Worm (Caenorhabditis elegans): Measurements from ENCODE around the gene clc-5.

Gene clc-5

DNA sequence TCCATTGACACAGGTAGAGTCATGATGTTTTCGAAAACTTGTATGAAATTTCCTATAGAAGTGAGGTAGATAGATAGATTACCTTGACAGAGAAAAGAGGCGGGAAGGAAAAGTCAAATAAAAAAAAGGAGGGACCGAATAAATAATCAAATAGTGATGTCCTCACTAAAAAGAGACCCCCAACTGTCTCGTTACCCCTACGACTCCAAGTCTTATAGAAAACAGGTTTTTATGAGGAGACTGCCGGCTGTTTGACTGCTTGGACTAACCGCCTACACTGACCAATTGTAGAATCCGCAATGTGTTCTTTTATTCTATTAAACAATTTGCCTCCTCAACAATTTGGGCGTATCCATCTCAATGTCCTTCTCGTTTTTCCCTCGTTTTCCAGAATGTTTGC, 4.6 kb downstream of the clc-5 start, which contains the start of gene C01C10.2:
C01C10.2 (minus strand) TSS at position 170 of the 400 bp plus-strand sequence.
- TF ChIP-seq unc-62 (GFP tag; optimal IDR thresholded peaks at IDR 0.05 in 1 of 2) = peak in 1 of 2 experiments; percentile 25
- no peak for TF ChIP-seq unc-62 (tag; optimal IDR thresholded peaks at IDR 0.05)
- TF ChIP-seq cey-2 (tag; optimal IDR thresholded peaks at IDR 0.05; ENCODE audit: borderline replicate concordance, insufficient read depth) = no peak
- no peak for TF ChIP-seq T20F7.1 (GFP tag; optimal IDR thresholded peaks at IDR 0.05)

DNA sequence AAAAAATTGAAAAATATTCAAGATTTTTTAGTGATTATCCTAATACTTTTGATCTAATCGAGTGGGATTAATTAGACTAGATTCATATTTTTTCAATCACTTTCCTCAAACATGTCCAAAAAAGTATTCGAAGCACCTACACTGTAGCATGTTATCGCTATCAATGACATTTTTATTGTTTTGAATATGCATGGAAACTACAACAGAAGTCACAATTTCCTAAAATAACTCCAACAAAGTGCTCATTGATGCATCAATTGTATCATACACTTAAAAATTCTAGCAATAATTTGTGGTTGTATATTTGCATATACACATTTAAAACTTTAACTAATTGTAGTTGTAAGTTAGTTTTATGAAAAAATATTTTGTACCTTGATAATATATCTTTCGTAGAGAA, 6.7 kb downstream of the clc-5 start:
- TF ChIP-seq pqm-1 (tag; optimal IDR thresholded peaks at IDR 0.05) (peak; percentile 3), R02D3.7 (tag; optimal IDR thresholded peaks at IDR 0.05) (no peak), dmd-6 (GFP tag; IDR thresholded peaks at IDR 0.05) (peak; percentile 32), nhr-28 (tag; optimal IDR thresholded peaks at IDR 0.05) (peak; percentile 66), daf-16 (GFP tag; optimal IDR thresholded peaks at IDR 0.05) (no peak), daf-16 (tag; optimal IDR thresholded peaks at IDR 0.05) (peak; percentile 26), dpl-1 (GFP tag; optimal IDR thresholded peaks at IDR 0.05) (no peak), nhr-77 (tag; optimal IDR thresholded peaks at IDR 0.05) (peak; percentile 22), hlh-11 (tag; optimal IDR thresholded peaks at IDR 0.05) (peak; percentile 13)

DNA sequence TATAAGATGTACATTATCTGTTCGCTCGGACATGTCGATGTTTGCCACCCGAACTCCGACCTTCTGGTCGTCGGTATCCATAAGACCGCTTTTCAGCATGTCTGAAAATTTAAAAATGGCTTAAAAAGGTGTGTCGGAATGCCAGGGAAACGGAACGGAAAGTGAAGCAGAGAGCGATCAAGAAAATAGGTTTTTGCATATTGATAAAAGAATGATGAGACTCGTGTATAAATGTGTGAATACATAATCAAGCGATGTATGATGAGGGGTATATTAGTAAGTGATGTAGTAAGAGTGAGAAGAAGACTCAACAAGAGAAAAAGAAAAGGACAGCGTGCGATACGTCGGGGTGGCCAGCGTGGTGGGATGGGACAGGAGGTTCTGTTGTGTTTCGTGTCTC, 9.1 kb downstream of the clc-5 start, which contains the start of gene acl-12:
acl-12 (minus strand) TSS at position 101 of the 400 bp plus-strand sequence.
- TF ChIP-seq lin-1 (GFP tag; IDR thresholded peaks at IDR 0.05) = no peak
- no peak for TF ChIP-seq ztf-11 (tag; optimal IDR thresholded peaks at IDR 0.05)
- no peak for TF ChIP-seq nhr-11 (tag; optimal IDR thresholded peaks at IDR 0.05)
- no peak for TF ChIP-seq Y105C5A.15 (GFP tag; IDR thresholded peaks at IDR 0.05)
- TF ChIP-seq unc-62 (GFP tag; optimal IDR thresholded peaks at IDR 0.05 in 1 of 2) = no peak
- TF ChIP-seq unc-62 (tag; optimal IDR thresholded peaks at IDR 0.05) = no peak
- TF ChIP-seq lin-29 (GFP tag; IDR thresholded peaks at IDR 0.05) = no peak
- no peak for TF ChIP-seq vab-7 (GFP tag; IDR thresholded peaks at IDR 0.05)
- no peak for TF ChIP-seq attf-4 (tag; optimal IDR thresholded peaks at IDR 0.05)
- no peak for TF ChIP-seq nhr-48 (tag; optimal IDR thresholded peaks at IDR 0.05)
- TF ChIP-seq ceh-82 (tag; optimal IDR thresholded peaks at IDR 0.05) = no peak
- no peak for TF ChIP-seq dve-1 (tag; optimal IDR thresholded peaks at IDR 0.05; ENCODE audit: insufficient read depth)
- no peak for TF ChIP-seq lsy-2 (tag; optimal IDR thresholded peaks at IDR 0.05)
- no peak for TF ChIP-seq ctbp-1 (GFP tag; IDR thresholded peaks at IDR 0.05)
- no peak for TF ChIP-seq ama-1 (optimal IDR thresholded peaks at IDR 0.05)
- TF ChIP-seq zip-11 (GFP tag; IDR thresholded peaks at IDR 0.05) = no peak
- TF ChIP-seq Y5F2A.4 (GFP tag; optimal IDR thresholded peaks at IDR 0.05) = no peak

DNA sequence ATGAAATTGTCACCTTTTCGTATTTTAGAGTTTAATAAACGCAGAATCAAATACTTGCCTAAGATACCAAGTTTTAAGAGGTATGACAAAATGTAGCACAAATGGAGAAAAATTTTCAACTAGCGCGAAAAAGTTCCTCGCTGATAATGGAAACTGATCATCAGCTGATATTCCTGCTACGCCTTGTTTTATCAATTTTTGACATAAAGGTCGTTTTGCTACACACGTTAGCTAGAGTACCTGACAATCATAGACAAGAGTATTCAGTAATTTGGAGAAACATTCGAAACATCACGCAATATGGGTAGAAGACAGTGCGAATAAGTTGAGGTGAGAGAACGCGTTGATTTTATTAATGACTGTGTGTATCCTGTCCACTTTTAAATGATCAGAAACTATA, 12.4 kb downstream of the clc-5 start:
- no peak for TF ChIP-seq set-16 (GFP tag; IDR thresholded peaks at IDR 0.05)
- TF ChIP-seq skn-1 (tag; optimal IDR thresholded peaks at IDR 0.05) = no peak
- TF ChIP-seq ZK337.2 (GFP tag; IDR thresholded peaks at IDR 0.05) = no peak
- TF ChIP-seq zip-2 (tag; optimal IDR thresholded peaks at IDR 0.05) = no peak
- no peak for TF ChIP-seq aly-2 (tag; optimal IDR thresholded peaks at IDR 0.05)
- no peak for TF ChIP-seq hmg-1.1 (GFP tag; IDR thresholded peaks at IDR 0.05)
- no peak for TF ChIP-seq ceh-44 (GFP tag; IDR thresholded peaks at IDR 0.05)
- no peak for TF ChIP-seq lin-15B (tag; optimal IDR thresholded peaks at IDR 0.05)
- no peak for TF ChIP-seq dmd-9 (GFP tag; IDR thresholded peaks at IDR 0.05)
- no peak for TF ChIP-seq F26F4.8 (GFP tag; conservative IDR thresholded peaks at IDR 0.05)
- no peak for TF ChIP-seq gei-8 (GFP tag; optimal IDR thresholded peaks at IDR 0.05)
- TF ChIP-seq duxl-1 (tag; optimal IDR thresholded peaks at IDR 0.05; ENCODE audit: poor library complexity) = no peak
- no peak for TF ChIP-seq cey-2 (tag; optimal IDR thresholded peaks at IDR 0.05; ENCODE audit: borderline replicate concordance, insufficient read depth)
- TF ChIP-seq hif-1 (tag; optimal IDR thresholded peaks at IDR 0.05) = peak; percentile 91 to 94
- no peak for TF ChIP-seq mes-2 (tag; optimal IDR thresholded peaks at IDR 0.05; ENCODE audit: poor library complexity, severe bottlenecking)
- TF ChIP-seq nhr-28 (tag; optimal IDR thresholded peaks at IDR 0.05) = peak; percentile 89
- TF ChIP-seq Y48G9A.11 (GFP tag; IDR thresholded peaks at IDR 0.05) = no peak
- no peak for TF ChIP-seq ceh-28 (tag; optimal IDR thresholded peaks at IDR 0.05)
- TF ChIP-seq nhr-48 (tag; optimal IDR thresholded peaks at IDR 0.05) = peak; percentile 32
- no peak for TF ChIP-seq F37D6.2 (tag; optimal IDR thresholded peaks at IDR 0.05)
- TF ChIP-seq ceh-82 (tag; optimal IDR thresholded peaks at IDR 0.05) = no peak
- no peak for TF ChIP-seq nhr-41 (GFP tag; IDR thresholded peaks at IDR 0.05)
- no peak for TF ChIP-seq ama-1 (optimal IDR thresholded peaks at IDR 0.05)
- TF ChIP-seq lin-1 (GFP tag; IDR thresholded peaks at IDR 0.05) = no peak
- no peak for TF ChIP-seq lin-38 (GFP tag; IDR thresholded peaks at IDR 0.05)
- no peak for TF ChIP-seq Y105C5A.15 (GFP tag; IDR thresholded peaks at IDR 0.05)
- TF ChIP-seq R02D3.7 (tag; optimal IDR thresholded peaks at IDR 0.05) = no peak

Data from whole organism, L4 larva.